Worm (Caenorhabditis elegans) whole organism, L2 larva: ENCODE measurements around the gene F09F9.1.

Source experiments
- elt-3 ChIP-seq: sonication (generic microtip); optimal IDR thresholded peaks from 2 replicates; lab custom pipeline; 2017; ENCODE audit warnings: missing biosample characterization, missing genetic modification characterization
- nhr-10 ChIP-seq: sonication (generic microtip); optimal IDR thresholded peaks from 2 replicates; lab custom pipeline; 2017; ENCODE audit warnings: missing biosample characterization, missing genetic modification characterization
- skn-1 ChIP-seq: sonication (generic microtip); optimal IDR thresholded peaks from 2 replicates; lab custom pipeline; 2017; ENCODE audit warnings: missing biosample characterization, missing genetic modification characterization
- unc-62 ChIP-seq: fragments of 150-350 bp; optimal IDR thresholded peaks from 2 replicates; lab custom pipeline; 2014; ENCODE audit warnings: missing biosample characterization, missing genetic modification reagents, missing genetic modification characterization

- TF ChIP-seq nhr-10 (tag; lab: Kevin White, UChicago) = no peak
- no peak for TF ChIP-seq skn-1 (tag; lab: Kevin White, UChicago)
- TF ChIP-seq elt-3 = no peak
- no peak for TF ChIP-seq unc-62
These were observed 8.1 kb upstream of the F09F9.1 start, which contains the start of gene R02E4.2 for ce11 chrX:4106896-4107505.
